Fruit fly (Drosophila melanogaster): ENCODE data around the gene CG32276.

dm6 chr3L:3186364-3186763 is 12.5 kb downstream of the CG32276 start, which contains the start of gene CG32284:
- TF ChIP-seq tai (GFP tag; optimal IDR thresholded peaks at IDR 0.05): no peak
- TF ChIP-seq Dfd (GFP tag; optimal IDR thresholded peaks at IDR 0.05): no peak
- TF ChIP-seq psq (GFP tag; optimal IDR thresholded peaks at IDR 0.05): no peak
